Fruit fly (Drosophila melanogaster) whole organism, embryonic: Measurements from ENCODE around the gene fmt.

ENCODE experiments used
- CG10209 ChIP-seq: fragments of 200-800 bp; sonication (Bioruptor generic); optimal IDR thresholded peaks from 3 replicates; lab custom pipeline; 2017; ENCODE audit warnings: missing biosample characterization, mild to moderate bottlenecking, missing genetic modification characterization, missing genetic modification reagents
- CG10431 ChIP-seq: fragments of 200-800 bp; sonication (Bioruptor generic); optimal IDR thresholded peaks from 3 replicates; lab custom pipeline; 2018; ENCODE audit warnings: missing biosample characterization, mild to moderate bottlenecking, missing genetic modification characterization
- CG10462 ChIP-seq: fragments of 200-800 bp; sonication (Bioruptor generic); optimal IDR thresholded peaks from 2 replicates; lab custom pipeline; 2016; ENCODE audit warnings: missing biosample characterization, missing genetic modification characterization
- CG10565 ChIP-seq: fragments of 200-800 bp; sonication (Bioruptor generic); optimal IDR thresholded peaks from 3 replicates; lab custom pipeline; 2016; ENCODE audit warnings: missing biosample characterization, mild to moderate bottlenecking, missing genetic modification characterization
- CG11247 ChIP-seq: fragments of 200-800 bp; sonication (Bioruptor generic); IDR thresholded peaks from 2 replicates; pipeline ENCODE4 v1.3.6; 2022; ENCODE audit warnings: missing biosample characterization, missing genetic modification characterization
- CG11695 ChIP-seq: fragments of 200-800 bp; sonication (Bioruptor generic); IDR thresholded peaks from 3 replicates; pipeline ENCODE4 v1.3.6; 2022; ENCODE audit warnings: missing biosample characterization, missing genetic modification characterization
- CG12942 ChIP-seq: fragments of 200-800 bp; sonication (Bioruptor generic); optimal IDR thresholded peaks from 3 replicates; lab custom pipeline; 2016; ENCODE audit warnings: missing biosample characterization, missing genetic modification characterization
- CG14050 ChIP-seq: fragments of 200-800 bp; sonication (Bioruptor generic); IDR thresholded peaks from 3 replicates; pipeline ENCODE4 v1.3.6; 2022; ENCODE audit warnings: missing biosample characterization, missing genetic modification characterization
- CG1529 ChIP-seq: fragments of 200-800 bp; sonication (Bioruptor generic); optimal IDR thresholded peaks from 3 replicates; lab custom pipeline; 2018; ENCODE audit warnings: missing biosample characterization, missing genetic modification characterization
- CG18764 ChIP-seq: fragments of 200-800 bp; sonication (Bioruptor generic); optimal IDR thresholded peaks from 3 replicates; lab custom pipeline; 2016; ENCODE audit warnings: missing biosample characterization, missing genetic modification characterization
- CG33213 ChIP-seq: fragments of 200-800 bp; sonication (Bioruptor generic); optimal IDR thresholded peaks from 3 replicates; lab custom pipeline; 2016; ENCODE audit warnings: missing biosample characterization, missing genetic modification characterization
- CG34224 ChIP-seq: fragments of 200-800 bp; sonication (Bioruptor generic); IDR thresholded peaks from 3 replicates; pipeline ENCODE4 v1.3.6; 2022; ENCODE audit warnings: missing biosample characterization, missing genetic modification characterization; ENCODE audit not compliant: partially characterized antibody
- CG3847 ChIP-seq: fragments of 200-800 bp; sonication (Bioruptor generic); IDR thresholded peaks from 2 replicates; pipeline ENCODE4 v1.3.6; 2022; ENCODE audit warnings: missing biosample characterization, missing genetic modification characterization
- CG3995 ChIP-seq: fragments of 200-800 bp; sonication (Bioruptor generic); optimal IDR thresholded peaks from 3 replicates; lab custom pipeline; 2016; ENCODE audit warnings: missing biosample characterization, missing genetic modification characterization
- CG4424 ChIP-seq: fragments of 200-800 bp; sonication (Bioruptor generic); optimal IDR thresholded peaks from 3 replicates; lab custom pipeline; 2016; ENCODE audit warnings: missing biosample characterization, missing genetic modification characterization
- CG4820 ChIP-seq: fragments of 200-800 bp; sonication (Bioruptor generic); optimal IDR thresholded peaks from 3 replicates; lab custom pipeline; 2016; ENCODE audit warnings: missing biosample characterization, missing genetic modification characterization
- CG7372 ChIP-seq: fragments of 200-800 bp; sonication (Bioruptor generic); IDR thresholded peaks from 2 replicates; pipeline ENCODE4 v1.3.6; 2022; ENCODE audit warnings: missing biosample characterization, missing genetic modification characterization
- CG7556 ChIP-seq: fragments of 200-800 bp; sonication (Bioruptor generic); optimal IDR thresholded peaks from 2 replicates; lab custom pipeline; 2017; ENCODE audit warnings: missing biosample characterization, mild to moderate bottlenecking, missing genetic modification characterization
- CG7963 ChIP-seq: fragments of 200-800 bp; sonication (Bioruptor generic); IDR thresholded peaks from 3 replicates; pipeline ENCODE4 v1.3.6; 2022; ENCODE audit warnings: missing biosample characterization, missing genetic modification characterization; ENCODE audit not compliant: partially characterized antibody
- CG8281 ChIP-seq: fragments of 200-800 bp; sonication (Bioruptor generic); optimal IDR thresholded peaks from 2 replicates; lab custom pipeline; 2018; ENCODE audit warnings: missing biosample characterization, mild to moderate bottlenecking, missing genetic modification characterization, moderate library complexity
- CG8765 ChIP-seq: fragments of 200-800 bp; sonication (Bioruptor generic); IDR thresholded peaks from 2 replicates; pipeline ENCODE4 v1.3.6; 2022; ENCODE audit warnings: missing biosample characterization, missing genetic modification characterization
- Elba2 ChIP-seq: fragments of 200-800 bp; sonication (Bioruptor generic); optimal IDR thresholded peaks from 3 replicates; lab custom pipeline; 2016; ENCODE audit warnings: missing biosample characterization, missing genetic modification characterization
- Ets97D ChIP-seq: fragments of 200-800 bp; sonication (Bioruptor generic); optimal IDR thresholded peaks from 3 replicates; lab custom pipeline; 2016; ENCODE audit warnings: missing biosample characterization, missing genetic modification characterization
- Hmx ChIP-seq: fragments of 200-800 bp; sonication (Bioruptor generic); optimal IDR thresholded peaks from 2 replicates; lab custom pipeline; 2016; ENCODE audit warnings: missing biosample characterization, missing genetic modification characterization
- Lim3 ChIP-seq: fragments of 200-800 bp; sonication (Bioruptor generic); IDR thresholded peaks from 2 replicates; pipeline ENCODE4 v1.3.6; 2022; ENCODE audit warnings: missing biosample characterization, missing genetic modification characterization
- NC2β ChIP-seq: fragments of 200-800 bp; sonication (Bioruptor generic); optimal IDR thresholded peaks from 2 replicates; lab custom pipeline; 2016; ENCODE audit warnings: missing biosample characterization, missing genetic modification characterization
- Nf-YA ChIP-seq: fragments of 200-800 bp; sonication (Bioruptor generic); IDR thresholded peaks from 2 replicates; pipeline ENCODE4 v1.3.6; 2022; ENCODE audit warnings: missing biosample characterization, missing genetic modification characterization
- Sry-δ ChIP-seq: fragments of 200-800 bp; sonication (Bioruptor generic); optimal IDR thresholded peaks from 2 replicates; lab custom pipeline; 2016; ENCODE audit warnings: missing biosample characterization, missing genetic modification characterization
- Ssrp ChIP-seq: fragments of 200-800 bp; sonication (Bioruptor generic); optimal IDR thresholded peaks from 2 replicates; lab custom pipeline; 2018; ENCODE audit warnings: missing biosample characterization, mild to moderate bottlenecking, missing genetic modification characterization, moderate library complexity
- al ChIP-seq: fragments of 200-800 bp; sonication (Bioruptor generic); IDR thresholded peaks from 2 replicates; pipeline ENCODE4 v1.3.6; 2022; ENCODE audit warnings: missing biosample characterization, missing genetic modification characterization
- bsh ChIP-seq, 2 experiments: fragments of 200-800 bp; sonication (Bioruptor generic); optimal IDR thresholded peaks; 2 replicates each; lab custom pipeline; 2017 to 2018; ENCODE audit warnings: mild to moderate bottlenecking in 2 of 2, missing biosample characterization in 2 of 2, missing genetic modification characterization in 2 of 2, moderate library complexity in 1 of 2
- dan ChIP-seq: fragments of 200-800 bp; sonication (Bioruptor generic); IDR thresholded peaks from 2 replicates; pipeline ENCODE4 v1.3.6; 2022; ENCODE audit warnings: missing biosample characterization, missing genetic modification characterization
- eve ChIP-seq, 2 experiments: fragments of >200 bp; optimal IDR thresholded peaks; 2 replicates each; lab custom pipeline; 2017; ENCODE audit warnings: missing biosample characterization in 2 of 2, missing genetic modification characterization in 2 of 2
- eyg ChIP-seq: fragments of 200-800 bp; sonication (Bioruptor generic); optimal IDR thresholded peaks from 3 replicates; lab custom pipeline; 2016; ENCODE audit warnings: missing biosample characterization, missing genetic modification characterization
- ftz-f1 ChIP-seq: fragments of 200-800 bp; sonication (Bioruptor generic); optimal IDR thresholded peaks from 2 replicates; lab custom pipeline; 2016; ENCODE audit warnings: missing biosample characterization, missing genetic modification characterization
- gsb-n ChIP-seq: fragments of 200-800 bp; sonication (Bioruptor generic); optimal IDR thresholded peaks from 3 replicates; lab custom pipeline; 2018; ENCODE audit warnings: missing biosample characterization, mild to moderate bottlenecking, missing genetic modification characterization
- knrl ChIP-seq: fragments of 200-800 bp; sonication (Bioruptor generic); IDR thresholded peaks from 3 replicates; pipeline ENCODE4 v1.3.6; 2022; ENCODE audit warnings: missing biosample characterization, missing genetic modification characterization; ENCODE audit not compliant: partially characterized antibody
- lab ChIP-seq: fragments of 200-800 bp; sonication (Bioruptor generic); optimal IDR thresholded peaks from 3 replicates; lab custom pipeline; 2017; ENCODE audit warnings: missing biosample characterization, missing genetic modification characterization, mild to moderate bottlenecking, moderate library complexity, missing genetic modification reagents
- lilli ChIP-seq: fragments of 200-800 bp; sonication (Bioruptor generic); optimal IDR thresholded peaks from 3 replicates; lab custom pipeline; 2016; ENCODE audit warnings: missing biosample characterization, missing genetic modification characterization
- nerfin-2 ChIP-seq: fragments of 200-800 bp; sonication (Bioruptor generic); IDR thresholded peaks from 2 replicates; pipeline ENCODE4 v1.3.6; 2022; ENCODE audit warnings: missing biosample characterization, missing genetic modification characterization; ENCODE audit not compliant: partially characterized antibody
- nmo ChIP-seq: fragments of 200-800 bp; sonication (Bioruptor generic); optimal IDR thresholded peaks from 2 replicates; lab custom pipeline; 2018; ENCODE audit warnings: missing biosample characterization, mild to moderate bottlenecking, missing genetic modification characterization, moderate library complexity
- org-1 ChIP-seq: fragments of 200-800 bp; sonication (Bioruptor generic); optimal IDR thresholded peaks from 2 replicates; lab custom pipeline; 2017; ENCODE audit warnings: missing biosample characterization, missing genetic modification characterization
- otp ChIP-seq: fragments of 200-800 bp; sonication (Bioruptor generic); IDR thresholded peaks from 3 replicates; pipeline ENCODE4, ENCODE4 v1.3.6; 2022; ENCODE audit warnings: missing biosample characterization, missing genetic modification characterization
- run ChIP-seq: fragments of 200-800 bp; sonication (Bioruptor generic); optimal IDR thresholded peaks from 3 replicates; lab custom pipeline; 2018; ENCODE audit warnings: missing biosample characterization, mild to moderate bottlenecking, missing genetic modification characterization
- sqz ChIP-seq: fragments of 200-800 bp; sonication (Bioruptor generic); optimal IDR thresholded peaks from 3 replicates; lab custom pipeline; 2018; ENCODE audit warnings: missing biosample characterization, mild to moderate bottlenecking, missing genetic modification characterization
- tna ChIP-seq: fragments of 200-800 bp; sonication (Bioruptor generic); IDR thresholded peaks from 2 replicates; pipeline ENCODE4 v1.3.6; 2022; ENCODE audit warnings: missing biosample characterization, missing genetic modification characterization; ENCODE audit not compliant: partially characterized antibody
- toy ChIP-seq: fragments of 200-800 bp; sonication (Bioruptor generic); IDR thresholded peaks from 2 replicates; pipeline ENCODE4 v1.3.6; 2022; ENCODE audit warnings: missing biosample characterization, missing genetic modification characterization
- unpg ChIP-seq: fragments of 200-800 bp; sonication (Bioruptor generic); optimal IDR thresholded peaks from 3 replicates; lab custom pipeline; 2018; ENCODE audit warnings: missing biosample characterization, mild to moderate bottlenecking, missing genetic modification characterization, moderate library complexity
- zfh1 ChIP-seq: fragments of 200-800 bp; sonication (Bioruptor generic); IDR thresholded peaks from 3 replicates; pipeline ENCODE4 v1.3.6; 2022; ENCODE audit warnings: missing biosample characterization, missing genetic modification characterization

fmt gene

dm6 chr3L:6188995-6189927, 15.6 kb upstream of the fmt start, which contains the start of the genes D19A and CG7386 (continued):
- TF ChIP-seq CG10209 (GFP tag; lab: Kevin White, UChicago) (no peak), CG14050 (GFP tag; lab: Robert Waterston, UW) (peak; percentile 47), bsh (GFP tag; optimal IDR thresholded peaks at IDR 0.05; lab: Kevin White, UChicago) (peak in 1 of 2 experiments; percentile 55), CG8281 (tag; lab: Kevin White, UChicago) (no peak), CG12942 (GFP tag; lab: Kevin White, UChicago) (no peak), sqz (peak; percentile 88), CG7963 (GFP tag; lab: Robert Waterston, UW) (no peak), Lim3 (GFP tag; lab: Robert Waterston, UW) (no peak), otp (GFP tag; lab: Robert Waterston, UW) (no peak), CG33213 (GFP tag; lab: Kevin White, UChicago) (peak; percentile 38), CG7372 (GFP tag; lab: Robert Waterston, UW) (peak; percentile 32; the same call in 1 of the 2 replicates), lab (GFP tag; lab: Kevin White, UChicago) (peak; percentile 59), Nf-YA (GFP tag; lab: Robert Waterston, UW) (0 out of 2 replicates have a peak, but pooled peaks have one; percentile 14), Elba2 (GFP tag; lab: Kevin White, UChicago) (peak; percentile 97), nerfin-2 (no peak), CG8765 (GFP tag; lab: Robert Waterston, UW) (no peak), toy (GFP tag; lab: Robert Waterston, UW) (0 out of 2 replicates have a peak, but pooled peaks have one; percentile 33), lilli (peak; percentile 70), CG4820 (GFP tag; lab: Kevin White, UChicago) (peak; percentile 13), Sry-δ (peak; percentile 22), Hmx (GFP tag; lab: Kevin White, UChicago) (no peak), CG3847 (peak; percentile 51), al (peak; percentile 49), CG10431 (peak; percentile 27), dan (GFP tag; lab: Robert Waterston, UW) (no peak), unpg (GFP tag; lab: Kevin White, UChicago) (peak; percentile 67), gsb-n (tag; lab: Kevin White, UChicago) (peak; percentile 51), NC2β (GFP tag; lab: Kevin White, UChicago) (peak; percentile 31), org-1 (no peak), CG1529 (GFP tag; lab: Kevin White, UChicago) (no peak), CG10462 (GFP tag; lab: Kevin White, UChicago) (no peak), run (tag; lab: Kevin White, UChicago) (no peak), zfh1 (GFP tag; lab: Robert Waterston, UW) (peak; percentile 72), CG7556 (GFP tag; lab: Kevin White, UChicago) (peak; percentile 11), CG11247 (GFP tag; lab: Robert Waterston, UW) (peak; percentile 40), tna (GFP tag; lab: Robert Waterston, UW) (no peak), CG10565 (GFP tag; lab: Kevin White, UChicago) (no peak), CG34224 (no peak; the same call in 2 of the 3 replicates), CG18764 (GFP tag; lab: Kevin White, UChicago) (peak; percentile 4), CG11695 (GFP tag; lab: Robert Waterston, UW) (peak; percentile 52; the same call in 1 of the 3 replicates), knrl (GFP tag; lab: Robert Waterston, UW) (peak; percentile 39; the same call in 2 of the 3 replicates), Ssrp (tag; lab: Kevin White, UChicago) (peak; percentile 25), CG4424 (GFP tag; lab: Kevin White, UChicago) (peak; percentile 15), eve (GFP tag; optimal IDR thresholded peaks at IDR 0.05; lab: Kevin White, UChicago) (no peak), eyg (GFP tag; lab: Kevin White, UChicago) (no peak), nmo (GFP tag; lab: Kevin White, UChicago) (peak; percentile 21), ftz-f1 (GFP tag; lab: Kevin White, UChicago) (no peak), CG3995 (no peak), Ets97D (GFP tag; lab: Kevin White, UChicago) (peak; percentile 57)
